Worm (Caenorhabditis elegans) whole organism, L3 larva: ENCODE measurements around the gene nipi-4.

Source experiments
- ama-1 ChIP-seq: fragments of 150-350 bp; optimal IDR thresholded peaks from 2 replicates; lab custom pipeline; 2018
- ceh-9 ChIP-seq: sonication (generic microtip); optimal IDR thresholded peaks from 2 replicates; lab custom pipeline; 2018; ENCODE audit warnings: missing biosample characterization, missing genetic modification characterization
- jun-1 ChIP-seq: fragments of 150-350 bp; optimal IDR thresholded peaks from 2 replicates; lab custom pipeline; 2014; ENCODE audit warnings: missing biosample characterization, missing genetic modification reagents, missing genetic modification characterization
- nhr-76 ChIP-seq: fragments of 150-350 bp; sonication (generic microtip); optimal IDR thresholded peaks from 5 replicates; lab custom pipeline; 2014; ENCODE audit warnings: missing biosample characterization, missing genetic modification characterization
- nhr-77 ChIP-seq: fragments of 150-350 bp; optimal IDR thresholded peaks from 2 replicates; lab custom pipeline; 2014; ENCODE audit warnings: missing biosample characterization, missing genetic modification characterization
- ztf-11 ChIP-seq: fragments of 150-350 bp; optimal IDR thresholded peaks from 2 replicates; lab custom pipeline; 2014; ENCODE audit warnings: missing biosample characterization, missing genetic modification characterization

- no peak for TF ChIP-seq ama-1 (lab: Kevin White, UChicago)
- no peak for TF ChIP-seq nhr-76
- TF ChIP-seq nhr-77: no peak
- no peak for TF ChIP-seq ztf-11 (tag; lab: Kevin White, UChicago)
- TF ChIP-seq ceh-9 (tag; lab: Kevin White, UChicago): no peak
- TF ChIP-seq jun-1: no peak
Measured at ce11 chrV:7847687-7848086, 22.9 kb downstream of the nipi-4 start.
